Worm (Caenorhabditis elegans): ENCODE data around the gene C25F9.10.

C25F9.10 gene

DNA sequence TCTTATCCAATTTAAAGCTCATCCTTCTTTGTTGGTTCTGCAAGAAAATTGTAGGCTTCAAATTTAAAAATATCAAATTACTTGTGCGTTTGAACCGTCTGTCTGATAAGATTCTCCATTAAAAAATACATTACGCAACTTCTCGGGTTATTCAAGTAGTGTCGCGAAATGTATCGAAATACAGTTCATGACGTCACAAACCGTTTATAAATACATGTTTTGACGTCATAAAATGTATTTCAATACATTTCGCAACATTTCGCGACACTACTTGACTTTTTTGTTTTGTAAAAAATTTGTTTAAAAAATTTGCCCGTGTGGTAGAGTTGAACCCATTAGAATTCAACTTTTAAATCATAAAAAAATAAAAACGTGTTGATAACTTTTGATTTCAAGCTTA, 38.1 kb downstream of the C25F9.10 start:
- TF ChIP-seq nhr-11 (tag; optimal IDR thresholded peaks at IDR 0.05) (no peak), irx-1 (tag; optimal IDR thresholded peaks at IDR 0.05) (no peak), sox-4 (tag; optimal IDR thresholded peaks at IDR 0.05) (no peak), lsy-2 (tag; optimal IDR thresholded peaks at IDR 0.05) (no peak), pqm-1 (tag; optimal IDR thresholded peaks at IDR 0.05) (no peak), egl-13 (tag; optimal IDR thresholded peaks at IDR 0.05) (no peak), unc-86 (tag; optimal IDR thresholded peaks at IDR 0.05) (no peak), tlp-1 (tag; optimal IDR thresholded peaks at IDR 0.05) (no peak), elt-3 (tag; optimal IDR thresholded peaks at IDR 0.05) (no peak), ceh-82 (tag; optimal IDR thresholded peaks at IDR 0.05) (no peak)

DNA sequence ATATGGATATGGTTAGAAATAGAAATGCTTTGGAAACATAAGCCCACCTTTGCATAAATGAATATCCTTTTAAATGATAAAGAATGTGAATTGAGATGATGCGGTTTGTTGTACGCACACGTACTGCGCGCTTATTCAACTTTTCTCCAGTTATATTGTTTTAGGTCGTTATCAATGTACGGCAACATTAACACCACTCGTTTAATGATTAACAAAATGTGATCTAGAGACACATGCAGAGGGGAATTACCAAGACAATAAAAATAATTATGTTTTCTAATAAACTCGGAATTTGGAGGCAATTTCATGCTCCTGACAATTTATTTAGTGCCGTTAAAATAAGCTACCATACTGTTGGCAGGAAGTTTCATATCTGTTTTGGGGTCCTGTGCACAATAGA, 39.9 kb downstream of the C25F9.10 start, which contains the start of gene M04C3.1:
TSS of gene M04C3.1 (minus strand) at position 164 of the 400 bp plus-strand sequence.
- TF ChIP-seq sptf-1 (tag; optimal IDR thresholded peaks at IDR 0.05): no peak
- TF ChIP-seq elt-2 (tag; optimal IDR thresholded peaks at IDR 0.05): peak; percentile 7

DNA sequence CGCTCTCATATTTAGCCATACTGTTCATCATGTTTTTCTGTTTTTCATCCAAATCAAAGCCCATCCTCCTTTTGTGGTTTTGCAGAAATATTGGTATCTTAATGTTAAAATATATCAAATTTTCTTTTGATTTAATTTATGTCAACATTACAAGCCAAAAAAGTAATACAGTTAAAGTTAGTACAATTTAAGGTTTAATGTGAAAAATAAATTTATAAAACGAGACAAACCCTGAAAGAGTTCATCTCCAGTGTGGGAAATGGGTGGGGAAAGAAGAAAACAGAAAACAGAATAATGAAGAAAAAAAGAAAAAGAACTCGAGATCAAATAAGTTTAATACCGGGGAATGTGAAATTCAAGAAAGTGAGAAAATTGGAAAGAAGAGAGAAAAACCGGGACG, 43.3 kb downstream of the C25F9.10 start, which contains the start of gene M04C3.2:
TSS of gene M04C3.2 (minus strand) at position 101 of the 400 bp plus-strand sequence.
- TF ChIP-seq lin-15B (tag; optimal IDR thresholded peaks at IDR 0.05) (no peak), tlp-1 (tag; optimal IDR thresholded peaks at IDR 0.05) (no peak), lir-3 (tag; optimal IDR thresholded peaks at IDR 0.05; ENCODE audit: poor library complexity) (no peak), dsc-1 (tag; optimal IDR thresholded peaks at IDR 0.05) (no peak), isw-1 (GFP tag; IDR thresholded peaks at IDR 0.05) (no peak), nhr-76 (tag; optimal IDR thresholded peaks at IDR 0.05) (no peak), fkh-10 (GFP tag; optimal IDR thresholded peaks at IDR 0.05) (no peak), mdl-1 (tag; optimal IDR thresholded peaks at IDR 0.05) (no peak), pax-3 (tag; optimal IDR thresholded peaks at IDR 0.05) (no peak), lin-14 (GFP tag; optimal IDR thresholded peaks at IDR 0.05) (no peak), nhr-11 (tag; optimal IDR thresholded peaks at IDR 0.05) (no peak), C34B4.2 (tag; optimal IDR thresholded peaks at IDR 0.05) (no peak), lin-35 (GFP tag; optimal IDR thresholded peaks at IDR 0.05) (no peak), lin-39 (tag; optimal IDR thresholded peaks at IDR 0.05) (no peak), unc-98 (GFP tag; IDR thresholded peaks at IDR 0.05) (no peak), nhr-47 (tag; optimal IDR thresholded peaks at IDR 0.05) (no peak), Y116A8C.19 (tag; optimal IDR thresholded peaks at IDR 0.05; ENCODE audit: borderline replicate concordance) (no peak), nhr-84 (tag; optimal IDR thresholded peaks at IDR 0.05) (no peak), ces-1 (GFP tag; optimal IDR thresholded peaks at IDR 0.05) (no peak), nhr-85 (tag) (no peak)

DNA sequence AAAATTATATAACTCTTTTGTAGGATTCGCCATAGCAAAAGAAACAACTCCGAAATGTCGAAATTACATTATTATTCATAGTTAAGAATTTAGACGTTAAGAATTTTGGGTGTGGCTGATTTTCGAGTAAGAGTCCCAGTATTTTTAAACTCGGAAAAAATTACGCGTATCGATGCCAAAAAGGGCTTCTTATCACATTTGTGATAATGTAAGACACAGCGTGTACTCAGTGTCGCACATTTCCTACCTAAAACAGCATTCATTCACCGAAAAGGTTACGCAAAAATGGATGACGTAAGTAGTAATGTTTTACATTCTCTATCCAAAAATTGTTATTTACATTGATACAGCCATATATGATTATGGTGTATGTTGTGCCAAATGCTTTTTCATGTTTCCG, 44.0 kb downstream of the C25F9.10 start, which contains the start of gene M04C3.5:
TSS of gene M04C3.5 (plus strand) at position 190 of the 400 bp plus-strand sequence.
- TF ChIP-seq mdl-1 (tag; optimal IDR thresholded peaks at IDR 0.05): no peak
- no peak for TF ChIP-seq nhr-90 (tag; optimal IDR thresholded peaks at IDR 0.05; ENCODE audit: poor library complexity)
- TF ChIP-seq ceh-63 (GFP tag; optimal IDR thresholded peaks at IDR 0.05): no peak
- TF ChIP-seq F16B12.6 (tag; optimal IDR thresholded peaks at IDR 0.05): no peak
- TF ChIP-seq lin-35 (GFP tag; optimal IDR thresholded peaks at IDR 0.05): no peak
- no peak for TF ChIP-seq snu-23 (GFP tag; optimal IDR thresholded peaks at IDR 0.05)
- TF ChIP-seq egl-27 (tag; optimal IDR thresholded peaks at IDR 0.05): no peak
- no peak for TF ChIP-seq nhr-20 (tag; optimal IDR thresholded peaks at IDR 0.05)
- no peak for TF ChIP-seq xbp-1 (tag; optimal IDR thresholded peaks at IDR 0.05)
- TF ChIP-seq fkh-8 (tag; optimal IDR thresholded peaks at IDR 0.05): no peak
- no peak for TF ChIP-seq alr-1 (tag; optimal IDR thresholded peaks at IDR 0.05; ENCODE audit: borderline replicate concordance)
- no peak for TF ChIP-seq pax-3 (tag; optimal IDR thresholded peaks at IDR 0.05)
- no peak for TF ChIP-seq nhr-237 (tag; optimal IDR thresholded peaks at IDR 0.05)
- no peak for TF ChIP-seq nhr-71 (tag; optimal IDR thresholded peaks at IDR 0.05)
- no peak for TF ChIP-seq ceh-82 (tag; optimal IDR thresholded peaks at IDR 0.05)
